Fruit fly (Drosophila melanogaster): ENCODE measurements around the gene CG14257.

The CG14257 gene

DNA sequence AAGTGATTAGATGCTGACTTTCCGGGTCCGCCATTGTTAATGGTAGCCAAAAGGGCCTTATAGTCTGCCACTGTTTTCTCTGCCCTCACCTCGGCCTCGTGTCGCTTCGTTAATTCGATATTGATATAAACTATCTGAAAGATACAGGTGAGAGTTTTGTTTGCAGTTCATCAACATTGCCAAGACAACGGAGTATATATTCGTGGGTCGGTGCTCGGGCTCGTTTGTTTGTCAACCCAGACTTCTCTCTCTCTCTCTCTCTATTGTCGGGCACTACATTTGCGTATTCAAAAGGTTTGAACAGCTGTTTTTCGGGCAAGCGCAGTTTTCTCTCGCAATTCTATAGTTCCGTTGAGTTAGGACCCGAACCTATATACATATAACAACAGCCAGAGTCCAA lies 8.3 kb upstream of the CG14257 start (continued):
- TF ChIP-seq CG1603 (tag; optimal IDR thresholded peaks at IDR 0.05) (no peak), Hmr (GFP tag; optimal IDR thresholded peaks at IDR 0.05) (peak; percentile 50), CG10654 (GFP tag; optimal IDR thresholded peaks at IDR 0.05) (no peak), ara (GFP tag; IDR thresholded peaks at IDR 0.05) (no peak), CG6791 (GFP tag; IDR thresholded peaks at IDR 0.05; ENCODE audit: partially characterized antibody) (no peak), Rfx (GFP tag; IDR thresholded peaks at IDR 0.05) (peak; percentile 21; the same call in 1 of the 2 replicates), fd64A (GFP tag; optimal IDR thresholded peaks at IDR 0.05) (peak; percentile 50), fd102C (GFP tag; optimal IDR thresholded peaks at IDR 0.05) (no peak), CG15514 (GFP tag; optimal IDR thresholded peaks at IDR 0.05) (peak; percentile 33), Optix (GFP tag; IDR thresholded peaks at IDR 0.05) (no peak), crp (GFP tag; optimal IDR thresholded peaks at IDR 0.05) (peak in 1 of 2 experiments; percentile 47), chinmo (GFP tag; IDR thresholded peaks at IDR 0.05; ENCODE audit: partially characterized antibody) (no peak), Trl (optimal IDR thresholded peaks at IDR 0.05) (peak; percentile 1 to 39), Trl (GFP tag; optimal IDR thresholded peaks at IDR 0.05) (no peak), CG42726 (GFP tag; IDR thresholded peaks at IDR 0.05; ENCODE audit: partially characterized antibody) (no peak), Lhr (GFP tag; optimal IDR thresholded peaks at IDR 0.05) (no peak), CG6765 (GFP tag; optimal IDR thresholded peaks at IDR 0.05) (no peak), CG13894 (tag; optimal IDR thresholded peaks at IDR 0.05) (peak; percentile 78), Antp (GFP tag; optimal IDR thresholded peaks at IDR 0.05) (no peak), CG9727 (GFP tag; optimal IDR thresholded peaks at IDR 0.05) (no peak), Bgb (GFP tag; IDR thresholded peaks at IDR 0.05; ENCODE audit: partially characterized antibody) (no peak), CG17385 (GFP tag; optimal IDR thresholded peaks at IDR 0.05) (peak; percentile 7), pho (GFP tag; optimal IDR thresholded peaks at IDR 0.05) (no peak), CoRest (tag; optimal IDR thresholded peaks at IDR 0.05) (no peak), kni (GFP tag; optimal IDR thresholded peaks at IDR 0.05) (peak; percentile 5), Meics (GFP tag; optimal IDR thresholded peaks at IDR 0.05) (peak; percentile 17), CG34376 (GFP tag; optimal IDR thresholded peaks at IDR 0.05) (no peak), ATbp (GFP tag; optimal IDR thresholded peaks at IDR 0.05) (peak; percentile 55), Sox102F (GFP tag; optimal IDR thresholded peaks at IDR 0.05) (peak; percentile 10), vfl (GFP tag; optimal IDR thresholded peaks at IDR 0.05) (no peak), CG12071 (GFP tag; optimal IDR thresholded peaks at IDR 0.05) (peak; percentile 24), lab (GFP tag; optimal IDR thresholded peaks at IDR 0.05) (peak; percentile 73), CG18599 (GFP tag; optimal IDR thresholded peaks at IDR 0.05) (peak; percentile 59), Awh (GFP tag; IDR thresholded peaks at IDR 0.05) (peak; percentile 52; the same call in 1 of the 2 replicates), CG1233 (GFP tag; optimal IDR thresholded peaks at IDR 0.05) (peak; percentile 3), Blimp-1 (GFP tag; optimal IDR thresholded peaks at IDR 0.05) (peak; percentile 25)

DNA sequence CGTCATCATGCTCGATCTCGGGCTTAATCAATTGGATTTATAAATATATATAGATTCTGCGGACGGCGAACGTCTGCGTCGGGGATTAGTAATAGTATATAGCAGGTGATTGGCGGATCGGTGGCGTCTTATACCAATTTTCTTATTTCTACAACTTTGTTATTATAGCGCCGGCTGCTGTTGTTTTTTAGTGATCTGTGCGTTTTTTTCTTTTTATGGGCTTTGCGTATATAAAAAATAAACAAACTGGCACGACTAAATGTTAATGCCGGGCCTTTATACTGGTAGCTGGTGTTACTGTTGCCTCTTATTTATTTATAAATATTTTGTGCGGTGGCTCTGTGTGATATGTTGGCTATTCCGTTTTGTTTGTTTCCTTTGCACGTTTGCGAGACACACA lies 6.5 kb upstream of the CG14257 start:
- no peak for TF ChIP-seq Dbx (GFP tag; IDR thresholded peaks at IDR 0.05)
- peak; percentile 2 for TF ChIP-seq lab (GFP tag; optimal IDR thresholded peaks at IDR 0.05)
- no peak for TF ChIP-seq z (GFP tag; IDR thresholded peaks at IDR 0.05)
- TF ChIP-seq dysf (GFP tag; IDR thresholded peaks at IDR 0.05) = peak; percentile 23; the same call in 1 of the 3 replicates
- TF ChIP-seq ci (GFP tag; IDR thresholded peaks at IDR 0.05) = 0 out of 3 replicates have a peak, but pooled peaks have one; percentile 11
- peak; percentile 22 for TF ChIP-seq CG15514 (GFP tag; optimal IDR thresholded peaks at IDR 0.05)
- peak; percentile 12; the same call in 1 of the 2 replicates for TF ChIP-seq Drgx (GFP tag; IDR thresholded peaks at IDR 0.05)
- TF ChIP-seq bowl (GFP tag; IDR thresholded peaks at IDR 0.05) = no peak
- no peak for TF ChIP-seq dm (GFP tag; optimal IDR thresholded peaks at IDR 0.05)
- TF ChIP-seq Med (GFP tag) = peak; percentile 72
- TF ChIP-seq CG10274 (GFP tag; optimal IDR thresholded peaks at IDR 0.05) = peak; percentile 51

All from whole organism, embryonic.